Worm (Caenorhabditis elegans) whole organism, L4 larva: ENCODE data around the gene C49C8.6.
A peak's percentile ranks its signal among the peaks of the same experiment; 100 is the strongest.

Source experiments
- D1046.2 ChIP-seq: fragments of 200-800 bp; sonication (Bioruptor generic); IDR thresholded peaks from 2 replicates; pipeline ENCODE4 v1.3.6; 2022; ENCODE audit warnings: missing genetic modification characterization, missing compliant biosample characterization
- F26F4.8 ChIP-seq: fragments of 200-800 bp; sonication (Bioruptor generic); conservative IDR thresholded peaks from 2 replicates; pipeline ENCODE4 v1.3.6; 2022; ENCODE audit warnings: missing genetic modification characterization, missing compliant biosample characterization
- F37D6.2 ChIP-seq: sonication (generic microtip); optimal IDR thresholded peaks from 2 replicates; lab custom pipeline; 2016; ENCODE audit warnings: mild to moderate bottlenecking, missing genetic modification characterization, missing compliant biosample characterization
- F49E8.2 ChIP-seq: sonication (generic microtip); optimal IDR thresholded peaks from 2 replicates; lab custom pipeline; 2016; ENCODE audit warnings: missing compliant biosample characterization, mild to moderate bottlenecking, missing genetic modification characterization, borderline replicate concordance
- T20F7.1 ChIP-seq: fragments of 200-800 bp; sonication (Bioruptor generic); optimal IDR thresholded peaks from 2 replicates; lab custom pipeline; 2018; ENCODE audit warnings: mild to moderate bottlenecking, missing genetic modification characterization, missing compliant biosample characterization
- Y105C5A.15 ChIP-seq: fragments of 200-800 bp; sonication (Bioruptor generic); IDR thresholded peaks from 2 replicates; pipeline ENCODE4 v1.3.6; 2022; ENCODE audit warnings: missing genetic modification characterization, missing compliant biosample characterization
- Y48G9A.11 ChIP-seq: fragments of 200-800 bp; sonication (Bioruptor generic); IDR thresholded peaks from 2 replicates; pipeline ENCODE4 v1.3.6; 2022; ENCODE audit warnings: missing genetic modification reagents, missing genetic modification characterization, missing compliant biosample characterization
- aly-2 ChIP-seq: sonication (generic microtip); optimal IDR thresholded peaks from 2 replicates; lab custom pipeline; 2018; ENCODE audit warnings: missing biosample characterization, missing genetic modification characterization
- ama-1 ChIP-seq: fragments of 150-350 bp; optimal IDR thresholded peaks from 2 replicates; lab custom pipeline; 2014; ENCODE audit warnings: inconsistent platforms, mixed read lengths
- arid-1 ChIP-seq: fragments of 200-800 bp; sonication (Bioruptor generic); conservative IDR thresholded peaks from 2 replicates; pipeline ENCODE4 v1.3.6; 2022; ENCODE audit warnings: missing genetic modification reagents, missing genetic modification characterization, missing compliant biosample characterization
- attf-4 ChIP-seq: sonication (generic microtip); optimal IDR thresholded peaks from 3 replicates; lab custom pipeline; 2017; ENCODE audit warnings: missing biosample characterization, missing genetic modification characterization
- ceh-44 ChIP-seq: fragments of 200-800 bp; sonication (Bioruptor generic); IDR thresholded peaks from 2 replicates; pipeline ENCODE4 v1.3.6; 2022; ENCODE audit warnings: missing genetic modification reagents, missing genetic modification characterization, missing compliant biosample characterization
- ceh-82 ChIP-seq: sonication (generic microtip); optimal IDR thresholded peaks from 2 replicates; lab custom pipeline; 2017; ENCODE audit warnings: missing biosample characterization, missing genetic modification characterization
- cey-2 ChIP-seq: sonication (generic microtip); optimal IDR thresholded peaks from 3 replicates; lab custom pipeline; 2017; ENCODE audit warnings: missing genetic modification characterization, mild to moderate bottlenecking, missing compliant biosample characterization, antibody characterized with exemption, borderline replicate concordance; ENCODE audit not compliant: insufficient read depth
- dmd-8 ChIP-seq: fragments of 200-800 bp; sonication (Bioruptor generic); IDR thresholded peaks from 2 replicates; pipeline ENCODE4 v1.3.6; 2022; ENCODE audit warnings: missing genetic modification characterization, missing compliant biosample characterization
- dmd-9 ChIP-seq: fragments of 200-800 bp; sonication (Bioruptor generic); IDR thresholded peaks from 2 replicates; pipeline ENCODE4 v1.3.6; 2022; ENCODE audit warnings: missing genetic modification reagents, missing genetic modification characterization, missing compliant biosample characterization
- dpl-1 ChIP-seq: fragments of 150-350 bp; optimal IDR thresholded peaks from 2 replicates; lab custom pipeline; 2014; ENCODE audit warnings: missing biosample characterization, missing genetic modification reagents, missing genetic modification characterization
- duxl-1 ChIP-seq: sonication (generic microtip); optimal IDR thresholded peaks from 2 replicates; lab custom pipeline; 2016; ENCODE audit warnings: mild to moderate bottlenecking, missing genetic modification characterization, moderate library complexity, missing compliant biosample characterization; ENCODE audit not compliant: poor library complexity
- fos-1 ChIP-seq: fragments of 150-350 bp; optimal IDR thresholded peaks from 2 replicates; lab custom pipeline; 2014; ENCODE audit warnings: missing biosample characterization, missing genetic modification characterization
- jun-1 ChIP-seq: fragments of 150-350 bp; optimal IDR thresholded peaks from 2 replicates; lab custom pipeline; 2014; ENCODE audit warnings: missing biosample characterization, missing genetic modification reagents, missing genetic modification characterization
- lin-1 ChIP-seq: fragments of 200-800 bp; sonication (Bioruptor generic); IDR thresholded peaks from 2 replicates; pipeline ENCODE4 v1.3.6; 2022; ENCODE audit warnings: missing genetic modification reagents, missing genetic modification characterization, missing compliant biosample characterization
- lin-29 ChIP-seq: fragments of 200-800 bp; sonication (Bioruptor generic); IDR thresholded peaks from 2 replicates; pipeline ENCODE4 v1.3.6; 2022; ENCODE audit warnings: missing genetic modification reagents, missing genetic modification characterization, missing compliant biosample characterization
- lin-39 ChIP-seq: fragments of 150-350 bp; optimal IDR thresholded peaks from 2 replicates; lab custom pipeline; 2014; ENCODE audit warnings: missing biosample characterization, missing genetic modification reagents, missing genetic modification characterization
- madf-5 ChIP-seq, 2 experiments: fragments of 200-800 bp; sonication (Bioruptor generic); IDR thresholded peaks; 2 replicates each; pipeline ENCODE4 v1.3.6; 2022; ENCODE audit warnings: missing compliant biosample characterization in 2 of 2, missing genetic modification characterization in 2 of 2
- mdt-29 ChIP-seq: fragments of 200-800 bp; sonication (Bioruptor generic); IDR thresholded peaks from 2 replicates; pipeline ENCODE4 v1.3.6; 2022; ENCODE audit warnings: missing genetic modification reagents, missing genetic modification characterization, missing compliant biosample characterization
- nhr-102 ChIP-seq: sonication (generic microtip); optimal IDR thresholded peaks from 2 replicates; lab custom pipeline; 2016; ENCODE audit warnings: mild to moderate bottlenecking, missing genetic modification characterization, moderate library complexity, missing compliant biosample characterization
- nhr-11 ChIP-seq: fragments of 150-350 bp; optimal IDR thresholded peaks from 2 replicates; lab custom pipeline; 2014; ENCODE audit warnings: missing biosample characterization, missing genetic modification characterization
- nhr-111 ChIP-seq: fragments of 200-800 bp; sonication (Bioruptor generic); optimal IDR thresholded peaks from 2 replicates; lab custom pipeline; 2018; ENCODE audit warnings: mild to moderate bottlenecking, missing genetic modification characterization, missing compliant biosample characterization
- nhr-25 ChIP-seq: sonication (generic microtip); optimal IDR thresholded peaks from 2 replicates; lab custom pipeline; 2017; ENCODE audit warnings: missing genetic modification characterization, mild to moderate bottlenecking, missing compliant biosample characterization, antibody characterized with exemption, moderate library complexity, borderline replicate concordance; ENCODE audit not compliant: insufficient read depth
- nhr-41 ChIP-seq: fragments of 200-800 bp; sonication (Bioruptor generic); IDR thresholded peaks from 2 replicates; pipeline ENCODE4 v1.3.6; 2022; ENCODE audit warnings: missing genetic modification reagents, missing genetic modification characterization, missing compliant biosample characterization
- nhr-48 ChIP-seq: sonication (generic microtip); optimal IDR thresholded peaks from 2 replicates; lab custom pipeline; 2016; ENCODE audit warnings: mild to moderate bottlenecking, missing genetic modification characterization, missing compliant biosample characterization
- php-3 ChIP-seq: fragments of 200-800 bp; sonication (Bioruptor generic); IDR thresholded peaks from 2 replicates; pipeline ENCODE4 v1.3.6; 2022; ENCODE audit warnings: missing genetic modification reagents, missing genetic modification characterization, missing compliant biosample characterization
- pqm-1 ChIP-seq: sonication (generic microtip); optimal IDR thresholded peaks from 2 replicates; lab custom pipeline; 2017; ENCODE audit warnings: missing biosample characterization, missing genetic modification characterization
- set-16 ChIP-seq: fragments of 200-800 bp; sonication (Bioruptor generic); IDR thresholded peaks from 2 replicates; pipeline ENCODE4 v1.3.6; 2022; ENCODE audit warnings: missing genetic modification reagents, missing genetic modification characterization, missing compliant biosample characterization
- spr-1 ChIP-seq: sonication (generic microtip); optimal IDR thresholded peaks from 2 replicates; lab custom pipeline; 2016; ENCODE audit warnings: mild to moderate bottlenecking, missing genetic modification characterization, missing compliant biosample characterization
- unc-62 ChIP-seq, 3 experiments: fragments of 150-350 bp in 1 of 3; sonication (generic microtip); optimal IDR thresholded peaks in 2 of 3; peaks in 1 of 3; 1 replicate in 1 of 3; 2 replicates in 2 of 3; lab custom pipeline; 2014 to 2017; ENCODE audit warnings: missing biosample characterization in 3 of 3, missing genetic modification characterization in 3 of 3, missing genetic modification reagents in 3 of 3, missing genotype in 1 of 3
- zag-1 ChIP-seq: fragments of 150-350 bp; optimal IDR thresholded peaks from 2 replicates; lab custom pipeline; 2014; ENCODE audit warnings: missing biosample characterization, missing genetic modification characterization
- zfp-2 ChIP-seq: sonication (generic microtip); optimal IDR thresholded peaks from 2 replicates; lab custom pipeline; 2016; ENCODE audit warnings: mild to moderate bottlenecking, missing genetic modification characterization, missing compliant biosample characterization

The C49C8.6 gene

ce11 chrIV:8679225-8679624 is 21.2 kb upstream of the C49C8.6 start, which contains the start of gene nlp-60:
Gene nlp-60 (minus strand): TSS chrIV:8679325.
- TF ChIP-seq ceh-82 (no peak), set-16 (GFP tag; lab: Robert Waterston, UW) (no peak), aly-2 (no peak), jun-1 (tag; lab: Kevin White, UChicago) (no peak), cey-2 (no peak), fos-1 (no peak), F26F4.8 (GFP tag; lab: Robert Waterston, UW) (no peak), mdt-29 (GFP tag; lab: Robert Waterston, UW) (no peak), ceh-44 (GFP tag; lab: Robert Waterston, UW) (no peak), arid-1 (no peak), F49E8.2 (tag; lab: Kevin White, UChicago) (no peak), nhr-111 (GFP tag; lab: Kevin White, UChicago) (no peak), T20F7.1 (GFP tag; lab: Kevin White, UChicago) (no peak), nhr-11 (tag; lab: Kevin White, UChicago) (no peak), lin-29 (GFP tag; lab: Robert Waterston, UW) (no peak), nhr-41 (GFP tag; lab: Robert Waterston, UW) (no peak), zag-1 (tag; lab: Kevin White, UChicago) (no peak)
- TF ChIP-seq, all 104 proteins: peak for 0

- TF ChIP-seq nhr-25 (tag; lab: Kevin White, UChicago), result no peak
- no peak for TF ChIP-seq jun-1 (tag; lab: Kevin White, UChicago)
- TF ChIP-seq lin-1 (GFP tag; lab: Robert Waterston, UW), result no peak
- no peak for TF ChIP-seq lin-39 (tag; lab: Kevin White, UChicago)
- no peak for TF ChIP-seq nhr-11 (tag; lab: Kevin White, UChicago)
- TF ChIP-seq pqm-1 (tag; lab: Kevin White, UChicago), result no peak
- TF ChIP-seq set-16 (GFP tag; lab: Robert Waterston, UW), result no peak
- no peak for TF ChIP-seq nhr-102
- TF ChIP-seq, all 104 proteins: peak for 0
These were observed 19.3 kb upstream of the C49C8.6 start, which contains the start of gene F08B4.8 for ce11 chrIV:8677303-8677702. Gene F08B4.8 (plus strand): TSS chrIV:8677603.

- TF ChIP-seq spr-1, result no peak
- TF ChIP-seq unc-62 (GFP tag; optimal IDR thresholded peaks at IDR 0.05 in 1 of 2; lab: Kevin White, UChicago), result peak in 1 of 2 experiments; percentile 93
- TF ChIP-seq unc-62 (tag; optimal IDR thresholded peaks at IDR 0.05; lab: Kevin White, UChicago), result no peak
- TF ChIP-seq D1046.2 (GFP tag; lab: Robert Waterston, UW), result no peak
These were observed 15.8 kb upstream of the C49C8.6 start for ce11 chrIV:8673733-8674375.

- no peak for TF ChIP-seq F37D6.2 (tag; lab: Kevin White, UChicago)
- no peak for TF ChIP-seq dpl-1
- TF ChIP-seq F26F4.8 (GFP tag; lab: Robert Waterston, UW), result no peak
- no peak for TF ChIP-seq set-16 (GFP tag; lab: Robert Waterston, UW)
- no peak for TF ChIP-seq dmd-9 (GFP tag; lab: Robert Waterston, UW)
- no peak for TF ChIP-seq nhr-111 (GFP tag; lab: Kevin White, UChicago)
- TF ChIP-seq spr-1, result no peak
- TF ChIP-seq duxl-1 (tag; lab: Kevin White, UChicago), result no peak
- no peak for TF ChIP-seq lin-1 (GFP tag; lab: Robert Waterston, UW)
- TF ChIP-seq dmd-8 (GFP tag; lab: Robert Waterston, UW), result no peak
- TF ChIP-seq attf-4 (tag; lab: Kevin White, UChicago), result no peak
- no peak for TF ChIP-seq Y105C5A.15 (GFP tag; lab: Robert Waterston, UW)
- no peak for TF ChIP-seq madf-5 (GFP tag; IDR thresholded peaks at IDR 0.05; lab: Robert Waterston, UW)
- no peak for TF ChIP-seq ama-1 (lab: Kevin White, UChicago)
- no peak for TF ChIP-seq Y48G9A.11
- no peak for TF ChIP-seq nhr-48 (tag; lab: Kevin White, UChicago)
- TF ChIP-seq cey-2, result no peak
- TF ChIP-seq zfp-2, result no peak
- TF ChIP-seq php-3 (GFP tag; lab: Robert Waterston, UW), result no peak
These were observed 10.6 kb upstream of the C49C8.6 start, which contains the start of gene cdh-5 for ce11 chrIV:8668635-8669034. Gene cdh-5 (plus strand): TSS chrIV:8668935.
